Worm (Caenorhabditis elegans) whole organism, L1 larva: ENCODE data around the gene K08F9.3.

ENCODE experiments used
- C16A3.4 ChIP-seq: fragments of 150-350 bp; optimal IDR thresholded peaks from 2 replicates; lab custom pipeline; 2014; ENCODE audit warnings: missing biosample characterization, missing genetic modification characterization
- C34B4.2 ChIP-seq: sonication (generic microtip); optimal IDR thresholded peaks from 2 replicates; lab custom pipeline; 2017; ENCODE audit warnings: mild to moderate bottlenecking, missing genetic modification characterization, missing compliant biosample characterization
- Y116A8C.19 ChIP-seq: sonication (generic microtip); optimal IDR thresholded peaks from 2 replicates; lab custom pipeline; 2016; ENCODE audit warnings: missing compliant biosample characterization, missing genetic modification characterization, borderline replicate concordance
- alr-1 ChIP-seq: fragments of 200-800 bp; sonication (Bioruptor generic); optimal IDR thresholded peaks from 2 replicates; lab custom pipeline; 2018; ENCODE audit warnings: borderline replicate concordance, mild to moderate bottlenecking, missing genetic modification characterization, missing compliant biosample characterization
- aly-2 ChIP-seq: fragments of 150-350 bp; optimal IDR thresholded peaks from 2 replicates; lab custom pipeline; 2014; ENCODE audit warnings: missing biosample characterization, missing genetic modification characterization
- ama-1 ChIP-seq: fragments of 150-350 bp; optimal IDR thresholded peaks from 2 replicates; lab custom pipeline; 2014
- blmp-1 ChIP-seq: fragments of 150-350 bp; optimal IDR thresholded peaks from 2 replicates; lab custom pipeline; 2014; ENCODE audit warnings: missing biosample characterization, missing genetic modification characterization
- ceh-63 ChIP-seq: fragments of 200-800 bp; sonication (Bioruptor generic); optimal IDR thresholded peaks from 2 replicates; lab custom pipeline; 2018; ENCODE audit warnings: mild to moderate bottlenecking, missing genetic modification characterization, missing compliant biosample characterization
- ceh-8 ChIP-seq: fragments of 200-800 bp; sonication (Bioruptor generic); optimal IDR thresholded peaks from 2 replicates; lab custom pipeline; 2018; ENCODE audit warnings: mild to moderate bottlenecking, missing genetic modification characterization, moderate library complexity, missing compliant biosample characterization
- ceh-82 ChIP-seq, 3 experiments: fragments of 150-350 bp in 1 of 3; sonication (generic microtip) in 2 of 3; optimal IDR thresholded peaks; 2 replicates each; lab custom pipeline; 2014 to 2017; ENCODE audit warnings: missing biosample characterization in 3 of 3, missing genetic modification characterization in 3 of 3
- ceh-88 ChIP-seq: fragments of 200-800 bp; sonication (Bioruptor generic); IDR thresholded peaks from 2 replicates; pipeline ENCODE4 v1.3.6; 2022; ENCODE audit warnings: missing genetic modification characterization, missing compliant biosample characterization
- ceh-90 ChIP-seq: sonication (generic microtip); optimal IDR thresholded peaks from 2 replicates; lab custom pipeline; 2016; ENCODE audit warnings: missing genetic modification characterization, missing compliant biosample characterization
- ces-1 ChIP-seq: fragments of 150-350 bp; optimal IDR thresholded peaks from 2 replicates; lab custom pipeline; 2014; ENCODE audit warnings: missing biosample characterization, missing genetic modification reagents, missing genetic modification characterization
- dpl-1 ChIP-seq, 3 experiments: fragments of 150-350 bp in 2 of 3; sonication (generic microtip) in 1 of 3; optimal IDR thresholded peaks; 2 replicates each; lab custom pipeline; 2014 to 2017; ENCODE audit warnings: missing biosample characterization in 3 of 3, missing genetic modification characterization in 3 of 3, missing genetic modification reagents in 3 of 3
- efl-1 ChIP-seq, 4 experiments: fragments of 150-350 bp; optimal IDR thresholded peaks in 3 of 4; peaks in 1 of 4; 1 replicate in 1 of 4; 2 replicates in 3 of 4; lab custom pipeline; 2014; ENCODE audit warnings: missing biosample characterization in 2 of 4, missing genetic modification characterization in 2 of 4, missing genetic modification reagents in 2 of 4
- efl-3 ChIP-seq: fragments of 200-800 bp; sonication (Bioruptor generic); optimal IDR thresholded peaks from 2 replicates; lab custom pipeline; 2018; ENCODE audit warnings: mild to moderate bottlenecking, missing genetic modification characterization, missing compliant biosample characterization
- elt-2 ChIP-seq: sonication (generic microtip); optimal IDR thresholded peaks from 2 replicates; lab custom pipeline; 2016; ENCODE audit warnings: missing genetic modification characterization, mild to moderate bottlenecking, inconsistent platforms, missing compliant biosample characterization, missing genetic modification reagents
- elt-3 ChIP-seq, 6 experiments: fragments of 150-350 bp in 1 of 6; sonication (generic microtip); optimal IDR thresholded peaks; 2 replicates each; lab custom pipeline; 2017 to 2018; ENCODE audit warnings: missing biosample characterization in 6 of 6, missing genetic modification characterization in 6 of 6, inconsistent platforms in 1 of 6
- ets-5 ChIP-seq: fragments of 200-800 bp; sonication (Bioruptor generic); IDR thresholded peaks from 2 replicates; pipeline ENCODE4 v1.3.6; 2022; ENCODE audit warnings: missing genetic modification characterization, missing compliant biosample characterization
- fkh-10 ChIP-seq: sonication (generic microtip); optimal IDR thresholded peaks from 2 replicates; lab custom pipeline; 2017; ENCODE audit warnings: missing biosample characterization, missing genetic modification reagents, missing genetic modification characterization
- fkh-4 ChIP-seq: sonication (generic microtip); optimal IDR thresholded peaks from 2 replicates; lab custom pipeline; 2016; ENCODE audit warnings: missing compliant biosample characterization, missing genetic modification characterization, borderline replicate concordance
- fkh-8 ChIP-seq: sonication (generic microtip); optimal IDR thresholded peaks from 2 replicates; lab custom pipeline; 2016; ENCODE audit warnings: mild to moderate bottlenecking, missing genetic modification characterization, missing compliant biosample characterization
- hlh-4 ChIP-seq: sonication (generic microtip); optimal IDR thresholded peaks from 2 replicates; lab custom pipeline; 2016; ENCODE audit warnings: mild to moderate bottlenecking, missing genetic modification characterization, missing compliant biosample characterization
- hpl-2 ChIP-seq: fragments of 150-350 bp; optimal IDR thresholded peaks from 2 replicates; lab custom pipeline; 2014; ENCODE audit warnings: missing biosample characterization, missing genetic modification reagents, missing genetic modification characterization
- irx-1 ChIP-seq: sonication (generic microtip); optimal IDR thresholded peaks from 2 replicates; lab custom pipeline; 2016; ENCODE audit warnings: missing genetic modification characterization, missing compliant biosample characterization
- isw-1 ChIP-seq: fragments of 200-800 bp; sonication (Bioruptor generic); IDR thresholded peaks from 2 replicates; pipeline ENCODE4 v1.3.6; 2022; ENCODE audit warnings: missing genetic modification characterization, missing compliant biosample characterization
- jun-1 ChIP-seq: fragments of 150-350 bp; optimal IDR thresholded peaks from 2 replicates; lab custom pipeline; 2014; ENCODE audit warnings: missing biosample characterization, missing genetic modification reagents, missing genetic modification characterization
- lin-13 ChIP-seq: fragments of 150-350 bp; optimal IDR thresholded peaks from 2 replicates; lab custom pipeline; 2014; ENCODE audit warnings: missing biosample characterization, missing genetic modification reagents, missing genetic modification characterization
- lin-14 ChIP-seq: fragments of 200-800 bp; sonication (Bioruptor generic); optimal IDR thresholded peaks from 2 replicates; lab custom pipeline; 2018; ENCODE audit warnings: mild to moderate bottlenecking, missing genetic modification characterization, moderate library complexity, missing compliant biosample characterization
- lin-15B ChIP-seq: fragments of 150-350 bp; sonication (generic microtip); optimal IDR thresholded peaks from 3 replicates; lab custom pipeline; 2014; ENCODE audit warnings: missing biosample characterization, missing genetic modification characterization
- lin-35 ChIP-seq, 2 experiments: fragments of 150-350 bp; optimal IDR thresholded peaks; 2 replicates each; lab custom pipeline; 2014; ENCODE audit warnings: missing biosample characterization in 2 of 2, missing genetic modification characterization in 2 of 2, missing genetic modification reagents in 2 of 2
- lin-39 ChIP-seq: fragments of 150-350 bp; optimal IDR thresholded peaks from 2 replicates; lab custom pipeline; 2014; ENCODE audit warnings: missing biosample characterization, missing genetic modification reagents, missing genetic modification characterization
- lsy-2 ChIP-seq, 2 experiments: fragments of 150-350 bp; optimal IDR thresholded peaks; 2 replicates each; lab custom pipeline; 2014; ENCODE audit warnings: missing biosample characterization in 2 of 2, missing genetic modification characterization in 2 of 2
- mab-9 ChIP-seq: fragments of 200-800 bp; sonication (Bioruptor generic); IDR thresholded peaks from 2 replicates; pipeline ENCODE4 v1.3.6; 2022; ENCODE audit warnings: missing genetic modification reagents, missing genetic modification characterization, missing compliant biosample characterization
- mep-1 ChIP-seq: fragments of 150-350 bp; optimal IDR thresholded peaks from 2 replicates; lab custom pipeline; 2014; ENCODE audit warnings: missing biosample characterization, missing genetic modification characterization
- nhr-11 ChIP-seq: fragments of 150-350 bp; optimal IDR thresholded peaks from 2 replicates; lab custom pipeline; 2014; ENCODE audit warnings: missing biosample characterization, missing genetic modification characterization
- nhr-77 ChIP-seq: fragments of 150-350 bp; optimal IDR thresholded peaks from 2 replicates; lab custom pipeline; 2014; ENCODE audit warnings: missing biosample characterization, missing genetic modification characterization
- nhr-85 ChIP-seq: sonication (generic microtip); peaks from one replicate; lab custom pipeline; 2016; ENCODE audit warnings: missing genetic modification characterization, inconsistent platforms, missing compliant biosample characterization
- pqm-1 ChIP-seq: sonication (generic microtip); optimal IDR thresholded peaks from 3 replicates; lab custom pipeline; 2017; ENCODE audit warnings: missing biosample characterization, missing genetic modification characterization
- skn-1 ChIP-seq: fragments of 150-350 bp; optimal IDR thresholded peaks from 2 replicates; lab custom pipeline; 2014; ENCODE audit warnings: missing biosample characterization, missing genetic modification characterization
- snu-23 ChIP-seq: sonication (generic microtip); optimal IDR thresholded peaks from 2 replicates; lab custom pipeline; 2016; ENCODE audit warnings: missing genetic modification characterization, missing compliant biosample characterization
- sup-37 ChIP-seq: fragments of 200-800 bp; sonication (Bioruptor generic); optimal IDR thresholded peaks from 2 replicates; lab custom pipeline; 2018; ENCODE audit warnings: mild to moderate bottlenecking, missing genetic modification characterization, missing compliant biosample characterization
- swsn-7 ChIP-seq: sonication (generic microtip); optimal IDR thresholded peaks from 2 replicates; lab custom pipeline; 2016; ENCODE audit warnings: missing genetic modification characterization, missing compliant biosample characterization
- tbx-2 ChIP-seq: sonication (generic microtip); optimal IDR thresholded peaks from 2 replicates; lab custom pipeline; 2016; ENCODE audit warnings: missing genetic modification characterization, missing compliant biosample characterization
- unc-30 ChIP-seq: sonication (generic microtip); optimal IDR thresholded peaks from 2 replicates; lab custom pipeline; 2017; ENCODE audit warnings: missing biosample characterization, missing genetic modification characterization
- unc-62 ChIP-seq: fragments of 150-350 bp; optimal IDR thresholded peaks from 2 replicates; lab custom pipeline; 2014; ENCODE audit warnings: missing biosample characterization, missing genetic modification reagents, missing genetic modification characterization
- vab-15 ChIP-seq: sonication (generic microtip); optimal IDR thresholded peaks from 2 replicates; lab custom pipeline; 2017; ENCODE audit warnings: missing genotype, mild to moderate bottlenecking, missing genetic modification characterization, missing compliant biosample characterization
- zag-1 ChIP-seq: fragments of 150-350 bp; optimal IDR thresholded peaks from 2 replicates; lab custom pipeline; 2014; ENCODE audit warnings: missing biosample characterization, missing genetic modification characterization
- zip-4 ChIP-seq: fragments of 200-800 bp; sonication (Bioruptor generic); optimal IDR thresholded peaks from 2 replicates; lab custom pipeline; 2018; ENCODE audit warnings: mild to moderate bottlenecking, missing genetic modification characterization, moderate library complexity, missing compliant biosample characterization
- ztf-4 ChIP-seq: fragments of 150-350 bp; optimal IDR thresholded peaks from 2 replicates; lab custom pipeline; 2014; ENCODE audit warnings: missing biosample characterization, missing genetic modification characterization

K08F9.3 gene

ce11 chrV:15187083-15188057 is 47.0 kb downstream of the K08F9.3 start, which contains the start of the genes cyn-7 and bath-36 (continued):
- no peak for TF ChIP-seq mab-9 (GFP tag; lab: Robert Waterston, UW)
- TF ChIP-seq efl-3 (GFP tag; lab: Kevin White, UChicago) = no peak
- TF ChIP-seq Y116A8C.19 (tag; lab: Kevin White, UChicago) = no peak
- TF ChIP-seq jun-1 = peak; percentile 75
- TF ChIP-seq zag-1 (tag; lab: Kevin White, UChicago) = no peak
- TF ChIP-seq tbx-2 (tag; lab: Kevin White, UChicago) = peak; percentile 83
- TF ChIP-seq alr-1 (tag; lab: Kevin White, UChicago) = no peak
- no peak for TF ChIP-seq ceh-90 (tag; lab: Kevin White, UChicago)
- no peak for TF ChIP-seq ets-5 (GFP tag; lab: Robert Waterston, UW)
- TF ChIP-seq ama-1 (lab: Kevin White, UChicago) = no peak
- TF ChIP-seq efl-1 (optimal IDR thresholded peaks at IDR 0.05; lab: Kevin White, UChicago) = peak; percentile 75 to 84
- TF ChIP-seq efl-1 (GFP tag; optimal IDR thresholded peaks at IDR 0.05 in 1 of 2; lab: Kevin White, UChicago) = peak; percentile 82 to 98
- no peak for TF ChIP-seq aly-2 (tag; lab: Kevin White, UChicago)
- TF ChIP-seq C34B4.2 = no peak
- peak; percentile 37 for TF ChIP-seq C16A3.4 (tag; lab: Kevin White, UChicago)
- peak; percentile 20; the same call in 1 of the 2 replicates for TF ChIP-seq ceh-88 (GFP tag; lab: Robert Waterston, UW)
- TF ChIP-seq fkh-4 (tag; lab: Kevin White, UChicago) = no peak
- TF ChIP-seq lin-15B (tag; lab: Kevin White, UChicago) = peak; percentile 58
- no peak for TF ChIP-seq sup-37 (GFP tag; lab: Kevin White, UChicago)
- TF ChIP-seq hpl-2 (GFP tag; lab: Kevin White, UChicago) = no peak
- TF ChIP-seq blmp-1 (tag; lab: Kevin White, UChicago) = peak; percentile 98
- TF ChIP-seq lsy-2 (tag; optimal IDR thresholded peaks at IDR 0.05; lab: Kevin White, UChicago) = peak; percentile 76 to 81
- peak; percentile 93 for TF ChIP-seq nhr-85 (tag; lab: Kevin White, UChicago)
- TF ChIP-seq vab-15 (tag; lab: Kevin White, UChicago) = no peak
- no peak for TF ChIP-seq nhr-77 (tag; lab: Kevin White, UChicago)
- TF ChIP-seq swsn-7 (tag; lab: Kevin White, UChicago) = peak; percentile 90
- peak; percentile 31 for TF ChIP-seq nhr-11 (tag; lab: Kevin White, UChicago)
- peak; percentile 94 for TF ChIP-seq snu-23 (GFP tag; lab: Kevin White, UChicago)
- peak; percentile 42 for TF ChIP-seq zip-4 (GFP tag; lab: Kevin White, UChicago)
- no peak for TF ChIP-seq ceh-63 (GFP tag; lab: Kevin White, UChicago)
- TF ChIP-seq ces-1 = no peak
- TF ChIP-seq lin-14 (GFP tag; lab: Kevin White, UChicago) = peak; percentile 93
- TF ChIP-seq unc-30 (tag; lab: Kevin White, UChicago) = no peak
- peak; percentile 74 for TF ChIP-seq elt-2 (tag; lab: Kevin White, UChicago)
- peak; percentile 67 for TF ChIP-seq isw-1 (GFP tag; lab: Robert Waterston, UW)
- TF ChIP-seq pqm-1 (tag; lab: Kevin White, UChicago) = no peak
- peak; percentile 7 for TF ChIP-seq lin-13 (GFP tag; lab: Kevin White, UChicago)
- TF ChIP-seq unc-62 (GFP tag; lab: Kevin White, UChicago) = no peak
- peak; percentile 86 for TF ChIP-seq fkh-8
- TF ChIP-seq skn-1 (tag; lab: Kevin White, UChicago) = peak; percentile 55
- TF ChIP-seq hlh-4 (tag; lab: Kevin White, UChicago) = no peak
- TF ChIP-seq fkh-10 (GFP tag; lab: Kevin White, UChicago) = no peak
- TF ChIP-seq dpl-1 (GFP tag; optimal IDR thresholded peaks at IDR 0.05; lab: Kevin White, UChicago) = peak; percentile 74 to 83 (median 82)
- no peak for TF ChIP-seq ceh-8 (GFP tag; lab: Kevin White, UChicago)
- TF ChIP-seq mep-1 (tag; lab: Kevin White, UChicago) = peak; percentile 85
- TF ChIP-seq lin-35 (GFP tag; optimal IDR thresholded peaks at IDR 0.05; lab: Kevin White, UChicago) = peak; percentile 83 to 84
- peak; percentile 55 for TF ChIP-seq lin-39
- TF ChIP-seq irx-1 (tag; lab: Kevin White, UChicago) = peak; percentile 69
- peak; percentile 30 for TF ChIP-seq ztf-4 (tag; lab: Kevin White, UChicago)
- TF ChIP-seq elt-3 (tag; optimal IDR thresholded peaks at IDR 0.05; lab: Kevin White, UChicago) = peak in 2 of 6 experiments; percentile 81 to 92
- peak; percentile 58 to 76 (median 71) for TF ChIP-seq ceh-82 (tag; optimal IDR thresholded peaks at IDR 0.05; lab: Kevin White, UChicago)
